Fruit fly (Drosophila melanogaster): Measurements from ENCODE around the gene SelR.
A peak's percentile ranks its signal among the peaks of the same experiment; 100 is the strongest.

The SelR gene

dm6 chr3R:10884031-10884677 is 15.7 kb upstream of the SelR start (continued):
- TF ChIP-seq CG5245 (GFP tag; optimal IDR thresholded peaks at IDR 0.05) = peak; percentile 42
- TF ChIP-seq CG6791 (GFP tag; IDR thresholded peaks at IDR 0.05; ENCODE audit: partially characterized antibody) = no peak
- peak; percentile 93 for TF ChIP-seq lab (GFP tag; optimal IDR thresholded peaks at IDR 0.05)
- no peak for TF ChIP-seq CG31388 (GFP tag; optimal IDR thresholded peaks at IDR 0.05)
- TF ChIP-seq Sry-β (GFP tag; optimal IDR thresholded peaks at IDR 0.05) = no peak
- TF ChIP-seq GATAe (GFP tag; conservative IDR thresholded peaks at IDR 0.05) = peak; percentile 12; the same call in 1 of the 2 replicates
- TF ChIP-seq gce (GFP tag; IDR thresholded peaks at IDR 0.05) = peak; percentile 65; the same call in 1 of the 3 replicates
- no peak for TF ChIP-seq Lhr (GFP tag; optimal IDR thresholded peaks at IDR 0.05)
- TF ChIP-seq Bdp1 (GFP tag; optimal IDR thresholded peaks at IDR 0.05) = no peak
- TF ChIP-seq nerfin-2 (GFP tag; IDR thresholded peaks at IDR 0.05; ENCODE audit: partially characterized antibody) = no peak
- TF ChIP-seq CG31365 (tag; optimal IDR thresholded peaks at IDR 0.05) = no peak
- TF ChIP-seq dimm (GFP tag; IDR thresholded peaks at IDR 0.05) = no peak
- TF ChIP-seq CG17568 (GFP tag; optimal IDR thresholded peaks at IDR 0.05) = peak; percentile 16
- TF ChIP-seq esg (GFP tag; conservative IDR thresholded peaks at IDR 0.05) = peak; percentile 64
- TF ChIP-seq Atf6 (GFP tag; IDR thresholded peaks at IDR 0.05) = peak; percentile 76
- TF ChIP-seq gcm (GFP tag; optimal IDR thresholded peaks at IDR 0.05) = peak; percentile 31
- peak; percentile 46 for TF ChIP-seq Doc2 (GFP tag; IDR thresholded peaks at IDR 0.05)
- no peak for TF ChIP-seq hth (optimal IDR thresholded peaks at IDR 0.05)
- peak; percentile 64; the same call in 1 of the 2 replicates for TF ChIP-seq bowl (GFP tag; IDR thresholded peaks at IDR 0.05)
- no peak for TF ChIP-seq Neu2 (GFP tag; optimal IDR thresholded peaks at IDR 0.05; ENCODE audit: borderline replicate concordance)
- no peak for TF ChIP-seq Dp (GFP tag; optimal IDR thresholded peaks at IDR 0.05)
- peak; percentile 90 for TF ChIP-seq CG14441 (GFP tag; IDR thresholded peaks at IDR 0.05)
- TF ChIP-seq Ssrp (tag; optimal IDR thresholded peaks at IDR 0.05) = peak; percentile 33
- TF ChIP-seq CG10366 (GFP tag; IDR thresholded peaks at IDR 0.05) = peak; percentile 67
- peak; percentile 75 for TF ChIP-seq CG31224 (GFP tag; IDR thresholded peaks at IDR 0.05)
- no peak for TF ChIP-seq usp (GFP tag; optimal IDR thresholded peaks at IDR 0.05)
- TF ChIP-seq NC2β (GFP tag; optimal IDR thresholded peaks at IDR 0.05) = no peak
- TF ChIP-seq Vsx1 (GFP tag; optimal IDR thresholded peaks at IDR 0.05) = peak; percentile 71
- TF ChIP-seq CG13775 (GFP tag; optimal IDR thresholded peaks at IDR 0.05) = peak; percentile 11
- no peak for TF ChIP-seq CG4617 (GFP tag; optimal IDR thresholded peaks at IDR 0.05; ENCODE audit: borderline replicate concordance)
- TF ChIP-seq CG8478 (optimal IDR thresholded peaks at IDR 0.05) = no peak
- TF ChIP-seq CG10321 (GFP tag; IDR thresholded peaks at IDR 0.05) = no peak
- no peak for TF ChIP-seq tll (GFP tag; optimal IDR thresholded peaks at IDR 0.05)
- TF ChIP-seq fd96Cb (tag; optimal IDR thresholded peaks at IDR 0.05) = peak; percentile 58
- TF ChIP-seq CG5180 (GFP tag; optimal IDR thresholded peaks at IDR 0.05) = peak; percentile 74
- peak; percentile 75 for TF ChIP-seq gsb (GFP tag; IDR thresholded peaks at IDR 0.05)
- peak; percentile 23 for TF ChIP-seq CG10543 (GFP tag; optimal IDR thresholded peaks at IDR 0.05)
- TF ChIP-seq so (GFP tag; IDR thresholded peaks at IDR 0.05) = peak; percentile 60; the same call in 1 of the 3 replicates
- TF ChIP-seq row (GFP tag; IDR thresholded peaks at IDR 0.05) = peak; percentile 85
- TF ChIP-seq Doc3 (GFP tag; IDR thresholded peaks at IDR 0.05; ENCODE audit: partially characterized antibody) = no peak
- peak; percentile 59; the same call in 1 of the 2 replicates for TF ChIP-seq ara (GFP tag; IDR thresholded peaks at IDR 0.05)
- TF ChIP-seq emc (GFP tag; optimal IDR thresholded peaks at IDR 0.05) = no peak
- TF ChIP-seq ato (GFP tag; IDR thresholded peaks at IDR 0.05; ENCODE audit: partially characterized antibody) = no peak
- peak; percentile 87 for TF ChIP-seq CG13296 (GFP tag; optimal IDR thresholded peaks at IDR 0.05)
- peak; percentile 84 for TF ChIP-seq rib (GFP tag; IDR thresholded peaks at IDR 0.05)
- peak; percentile 27 for TF ChIP-seq Hr3 (GFP tag; optimal IDR thresholded peaks at IDR 0.05)
- TF ChIP-seq CG13894 (tag; optimal IDR thresholded peaks at IDR 0.05) = peak; percentile 74
- no peak for TF ChIP-seq fd64A (GFP tag; optimal IDR thresholded peaks at IDR 0.05)
- TF ChIP-seq Trl (optimal IDR thresholded peaks at IDR 0.05) = no peak
- TF ChIP-seq Trl (GFP tag; optimal IDR thresholded peaks at IDR 0.05) = no peak

Data from whole organism, embryonic.